Fruit fly (Drosophila melanogaster) whole organism, prepupa: ENCODE results near the gene sro.

Source experiments
- CG10669 ChIP-seq: fragments of 200-800 bp; sonication (Bioruptor generic); optimal IDR thresholded peaks from 3 replicates; lab custom pipeline; 2018; ENCODE audit warnings: missing biosample characterization, mild to moderate bottlenecking, missing genetic modification characterization, moderate library complexity
- CG31627 ChIP-seq: fragments of 200-800 bp; sonication (Bioruptor generic); optimal IDR thresholded peaks from 3 replicates; lab custom pipeline; 2016; ENCODE audit warnings: missing biosample characterization, missing genetic modification characterization
- CG4318 ChIP-seq: fragments of 200-800 bp; sonication (Bioruptor generic); optimal IDR thresholded peaks from 3 replicates; lab custom pipeline; 2017; ENCODE audit warnings: missing biosample characterization, mild to moderate bottlenecking, missing genetic modification characterization
- CG6163 ChIP-seq: fragments of 200-800 bp; sonication (Bioruptor generic); IDR thresholded peaks from 3 replicates; pipeline ENCODE4 v1.3.6; 2022; ENCODE audit warnings: missing biosample characterization, missing genetic modification characterization
- CG8632 ChIP-seq: fragments of 200-800 bp; sonication (Bioruptor generic); optimal IDR thresholded peaks from 3 replicates; lab custom pipeline; 2016; ENCODE audit warnings: missing biosample characterization, missing genetic modification characterization
- Ets21C ChIP-seq: fragments of 200-800 bp; sonication (Bioruptor generic); optimal IDR thresholded peaks from 3 replicates; lab custom pipeline; 2016; ENCODE audit warnings: missing biosample characterization, missing genetic modification characterization
- cyc ChIP-seq: fragments of 200-800 bp; sonication (Bioruptor generic); optimal IDR thresholded peaks from 3 replicates; lab custom pipeline; 2016; ENCODE audit warnings: missing biosample characterization, missing genetic modification characterization

dm6 chr3R:29778139-29778984 lies 16.0 kb upstream of the sro start:
- TF ChIP-seq CG31627 (peak; percentile 65), CG6163 (GFP tag; lab: Robert Waterston, UW) (peak; percentile 53; the same call in 2 of the 3 replicates), CG4318 (no peak), CG8632 (GFP tag; lab: Kevin White, UChicago) (peak; percentile 56), Ets21C (peak; percentile 51), CG10669 (GFP tag; lab: Kevin White, UChicago) (peak; percentile 54), cyc (peak; percentile 54)
